Worm (Caenorhabditis elegans) whole organism, late embryonic: ENCODE results near the gene F54H5.14.
"Not testable (repeated sequence)": the region's sequence is repeated elsewhere in the genome, so short reads cannot be mapped to it uniquely, and the experiment has no call there.

Source experiments
- ama-1 ChIP-seq: fragments of 150-350 bp; optimal IDR thresholded peaks from 2 replicates; lab custom pipeline; 2014
- che-1 ChIP-seq: sonication (generic microtip); optimal IDR thresholded peaks from 2 replicates; lab custom pipeline; 2016; ENCODE audit warnings: mild to moderate bottlenecking, missing genetic modification characterization, missing compliant biosample characterization
- nhr-11 ChIP-seq: fragments of 150-350 bp; optimal IDR thresholded peaks from 2 replicates; lab custom pipeline; 2014; ENCODE audit warnings: missing biosample characterization, missing genetic modification characterization
- pqm-1 ChIP-seq: sonication (generic microtip); optimal IDR thresholded peaks from 2 replicates; lab custom pipeline; 2016; ENCODE audit warnings: missing genetic modification characterization, missing compliant biosample characterization
- pros-1 ChIP-seq: fragments of 150-350 bp; optimal IDR thresholded peaks from 2 replicates; lab custom pipeline; 2014; ENCODE audit warnings: missing biosample characterization, missing genetic modification reagents, missing genetic modification characterization

- not testable (repeated sequence) for TF ChIP-seq che-1 (tag; lab: Kevin White, UChicago); pros-1 (tag; lab: Kevin White, UChicago); ama-1 (lab: Kevin White, UChicago); nhr-11 (tag; lab: Kevin White, UChicago); pqm-1
These were observed 2.0 kb upstream of the F54H5.14 start, which contains the start of the genes F54H5.5 and F54H5.2 for ce11 chrII:6627182-6627581.
